Worm (Caenorhabditis elegans) whole organism, L1 larva: Measurements from ENCODE around the gene C45G9.10.

Experiments
- fkh-4 ChIP-seq: sonication (generic microtip); optimal IDR thresholded peaks from 2 replicates; lab custom pipeline; 2016; ENCODE audit warnings: missing compliant biosample characterization, missing genetic modification characterization, borderline replicate concordance
- pag-3 ChIP-seq: sonication (generic microtip); optimal IDR thresholded peaks from 2 replicates; lab custom pipeline; 2017; ENCODE audit warnings: missing genetic modification characterization, mild to moderate bottlenecking, missing compliant biosample characterization, antibody characterized with exemption, borderline replicate concordance; ENCODE audit not compliant: insufficient read depth
- sptf-1 ChIP-seq: fragments of 150-350 bp; optimal IDR thresholded peaks from 2 replicates; lab custom pipeline; 2014; ENCODE audit warnings: missing biosample characterization, missing genetic modification characterization
- unc-62 ChIP-seq: fragments of 150-350 bp; optimal IDR thresholded peaks from 2 replicates; lab custom pipeline; 2014; ENCODE audit warnings: missing biosample characterization, missing genetic modification reagents, missing genetic modification characterization

- no peak for TF ChIP-seq pag-3 (tag; lab: Kevin White, UChicago)
- TF ChIP-seq fkh-4 (tag; lab: Kevin White, UChicago) = no peak
- no peak for TF ChIP-seq sptf-1 (tag; lab: Kevin White, UChicago)
- TF ChIP-seq unc-62 (GFP tag; lab: Kevin White, UChicago) = no peak
Measured at ce11 chrIII:5089489-5089888, 27.8 kb upstream of the C45G9.10 start.
